Worm (Caenorhabditis elegans): ENCODE results near the gene nhr-41.

Gene nhr-41

DNA sequence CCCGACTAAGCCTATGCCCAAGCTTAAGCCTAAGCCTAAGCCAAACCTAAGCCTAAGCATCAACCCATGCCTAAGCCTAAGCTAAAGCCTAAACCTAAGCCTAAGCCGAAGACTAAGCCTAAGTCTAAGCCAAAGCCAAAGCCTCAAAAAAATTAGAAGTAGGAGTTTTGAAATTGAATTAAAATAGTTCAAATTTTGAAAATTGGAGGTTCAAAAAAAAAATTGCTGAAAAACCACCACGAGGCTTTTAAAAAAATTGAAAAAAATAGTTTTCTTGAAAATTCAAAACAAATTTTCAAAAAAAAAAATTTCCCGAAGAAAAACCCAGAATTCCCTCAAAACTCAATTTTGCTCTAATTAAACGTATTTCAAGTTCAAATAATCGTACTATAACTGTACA lies 19.0 kb upstream of the nhr-41 start:
- TF ChIP-seq Y105C5A.15 (GFP tag; IDR thresholded peaks at IDR 0.05) (no peak), daf-12 (tag; optimal IDR thresholded peaks at IDR 0.05) (no peak), aha-1 (tag) (peak; percentile 94), cey-2 (tag; optimal IDR thresholded peaks at IDR 0.05; ENCODE audit: borderline replicate concordance, insufficient read depth) (no peak), unc-62 (GFP tag; optimal IDR thresholded peaks at IDR 0.05 in 1 of 2) (no peak), unc-62 (tag; optimal IDR thresholded peaks at IDR 0.05) (no peak), ceh-82 (tag; optimal IDR thresholded peaks at IDR 0.05) (no peak), nhr-48 (tag; optimal IDR thresholded peaks at IDR 0.05) (no peak)

- TF ChIP-seq mxl-3 (GFP tag; optimal IDR thresholded peaks at IDR 0.05): peak; percentile 65
- TF ChIP-seq dpl-1 (GFP tag; optimal IDR thresholded peaks at IDR 0.05): no peak
- TF ChIP-seq nhr-111 (GFP tag; optimal IDR thresholded peaks at IDR 0.05): no peak
- no peak for TF ChIP-seq snpc-1.2 (GFP tag; IDR thresholded peaks at IDR 0.05)
- TF ChIP-seq snpc-4 (tag; optimal IDR thresholded peaks at IDR 0.05): no peak
- TF ChIP-seq nhr-237 (tag; optimal IDR thresholded peaks at IDR 0.05): no peak
- no peak for TF ChIP-seq ceh-44 (GFP tag; IDR thresholded peaks at IDR 0.05)
- no peak for TF ChIP-seq aly-2 (tag; optimal IDR thresholded peaks at IDR 0.05)
- no peak for TF ChIP-seq tag-97 (GFP tag; IDR thresholded peaks at IDR 0.05)
- peak; percentile 71 for TF ChIP-seq aha-1 (tag)
- TF ChIP-seq nhr-48 (tag; optimal IDR thresholded peaks at IDR 0.05): peak; percentile 29
- peak; percentile 62 for TF ChIP-seq hlh-11 (tag; optimal IDR thresholded peaks at IDR 0.05)
- TF ChIP-seq nhr-76 (tag; optimal IDR thresholded peaks at IDR 0.05): no peak
- TF ChIP-seq vab-7 (GFP tag; IDR thresholded peaks at IDR 0.05): no peak
- TF ChIP-seq ztf-7 (tag; optimal IDR thresholded peaks at IDR 0.05): no peak
- no peak for TF ChIP-seq nhr-6 (tag; optimal IDR thresholded peaks at IDR 0.05)
- TF ChIP-seq dmd-6 (GFP tag; IDR thresholded peaks at IDR 0.05): no peak
- no peak for TF ChIP-seq tra-1 (GFP tag; IDR thresholded peaks at IDR 0.05)
- peak; percentile 22 for TF ChIP-seq nhr-28 (tag; optimal IDR thresholded peaks at IDR 0.05)
- TF ChIP-seq saeg-2 (GFP tag; IDR thresholded peaks at IDR 0.05): no peak
- TF ChIP-seq daf-16 (GFP tag; optimal IDR thresholded peaks at IDR 0.05): no peak
- no peak for TF ChIP-seq daf-16 (tag; optimal IDR thresholded peaks at IDR 0.05)
- TF ChIP-seq hmg-1.1 (GFP tag; IDR thresholded peaks at IDR 0.05): no peak
- TF ChIP-seq Y75B8A.6 (GFP tag; IDR thresholded peaks at IDR 0.05): no peak
- no peak for TF ChIP-seq sdz-12 (GFP tag; optimal IDR thresholded peaks at IDR 0.05)
- TF ChIP-seq mdl-1 (tag; optimal IDR thresholded peaks at IDR 0.05): peak in 1 of 2 experiments; percentile 32
- TF ChIP-seq F44E2.7 (GFP tag; IDR thresholded peaks at IDR 0.05): no peak
- TF ChIP-seq lin-39 (tag; optimal IDR thresholded peaks at IDR 0.05): no peak
- no peak for TF ChIP-seq lin-13 (GFP tag; optimal IDR thresholded peaks at IDR 0.05)
Observed at ce11 chrIV:1371300-1371699, 14.7 kb upstream of the nhr-41 start.

ce11 chrIV:1375289-1375688 lies 10.7 kb upstream of the nhr-41 start:
- TF ChIP-seq aha-1 (tag) (peak; percentile 10), F49E8.2 (tag; optimal IDR thresholded peaks at IDR 0.05; ENCODE audit: borderline replicate concordance) (no peak), set-16 (GFP tag; IDR thresholded peaks at IDR 0.05) (peak; percentile 66)

DNA sequence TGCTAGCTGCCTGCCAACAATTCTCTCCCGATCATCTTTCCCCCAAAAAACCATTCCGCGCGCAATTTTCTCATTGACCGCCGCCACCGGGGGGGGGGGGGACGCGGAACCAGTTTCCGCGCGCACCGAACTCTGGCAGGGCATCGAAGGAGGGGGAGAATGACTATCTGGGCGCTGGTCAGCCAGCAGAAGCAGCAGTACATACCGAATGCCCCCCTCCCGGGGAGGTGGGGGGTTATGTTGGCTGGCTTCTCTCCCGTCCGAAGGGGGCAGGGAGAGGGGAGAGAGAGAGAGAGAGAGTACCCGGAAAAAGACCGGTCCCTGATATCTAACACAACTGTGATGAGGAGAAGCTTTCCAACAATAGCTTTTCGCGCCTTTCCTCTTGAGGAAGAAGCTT lies 8.3 kb upstream of the nhr-41 start:
- TF ChIP-seq F26F4.8 (GFP tag; conservative IDR thresholded peaks at IDR 0.05): no peak
- TF ChIP-seq hlh-11 (tag; optimal IDR thresholded peaks at IDR 0.05): peak; percentile 72
- TF ChIP-seq F10B5.3 (tag; optimal IDR thresholded peaks at IDR 0.05): no peak
- TF ChIP-seq lin-15B (tag; optimal IDR thresholded peaks at IDR 0.05): no peak
- TF ChIP-seq ceh-28 (tag; optimal IDR thresholded peaks at IDR 0.05): no peak
- no peak for TF ChIP-seq F49E8.2 (tag; optimal IDR thresholded peaks at IDR 0.05; ENCODE audit: borderline replicate concordance)
- TF ChIP-seq egl-43 (GFP tag; IDR thresholded peaks at IDR 0.05): peak; percentile 59; the same call in 1 of the 2 replicates
- TF ChIP-seq pha-4 (GFP tag; IDR thresholded peaks at IDR 0.05): peak; percentile 59; the same call in 1 of the 2 replicates
- TF ChIP-seq pha-4 (tag; optimal IDR thresholded peaks at IDR 0.05): no peak
- TF ChIP-seq unc-62 (GFP tag; optimal IDR thresholded peaks at IDR 0.05 in 1 of 2): no peak
- TF ChIP-seq unc-62 (tag; optimal IDR thresholded peaks at IDR 0.05): no peak
- TF ChIP-seq Y48G9A.11 (GFP tag; IDR thresholded peaks at IDR 0.05): no peak
- TF ChIP-seq dmd-8 (GFP tag; IDR thresholded peaks at IDR 0.05): 0 out of 2 replicates have a peak, but pooled peaks have one; percentile 55
- TF ChIP-seq snpc-1.2 (GFP tag; IDR thresholded peaks at IDR 0.05): no peak
- no peak for TF ChIP-seq arid-1 (GFP tag; conservative IDR thresholded peaks at IDR 0.05)
- peak; percentile 99 for TF ChIP-seq set-16 (GFP tag; IDR thresholded peaks at IDR 0.05)
- no peak for TF ChIP-seq spr-3 (GFP tag; optimal IDR thresholded peaks at IDR 0.05)
- TF ChIP-seq ceh-20 (GFP tag; IDR thresholded peaks at IDR 0.05): no peak

Data from whole organism, L4 larva.